Worm (Caenorhabditis elegans) whole organism, midembryonic: ENCODE results near the gene T25D1.3.

Experiments
- T22C8.4 ChIP-seq: fragments of 200-800 bp; sonication (Bioruptor generic); IDR thresholded peaks from 2 replicates; pipeline ENCODE4 v1.3.6; 2022; ENCODE audit warnings: missing genetic modification characterization, missing compliant biosample characterization
- cog-1 ChIP-seq: sonication (generic microtip); optimal IDR thresholded peaks from 2 replicates; lab custom pipeline; 2016; ENCODE audit warnings: missing genetic modification characterization, missing compliant biosample characterization
- flt-1 ChIP-seq: fragments of 200-800 bp; sonication (Bioruptor generic); IDR thresholded peaks from 2 replicates; pipeline ENCODE4 v1.3.6; 2022; ENCODE audit warnings: missing genetic modification characterization, missing compliant biosample characterization
- klf-2 ChIP-seq: fragments of 200-800 bp; sonication (Bioruptor generic); conservative IDR thresholded peaks from 2 replicates; pipeline ENCODE4 v1.3.6; 2022; ENCODE audit warnings: missing genetic modification reagents, missing genetic modification characterization, missing compliant biosample characterization
- med-1 ChIP-seq: sonication (generic microtip); optimal IDR thresholded peaks from 2 replicates; lab custom pipeline; 2017; ENCODE audit warnings: missing genetic modification characterization, mild to moderate bottlenecking, missing compliant biosample characterization, antibody characterized with exemption, missing genetic modification reagents; ENCODE audit not compliant: insufficient read depth
- ref-1 ChIP-seq: fragments of 200-800 bp; sonication (Bioruptor generic); conservative IDR thresholded peaks from 2 replicates; pipeline ENCODE4 v1.3.6; 2022; ENCODE audit warnings: missing genetic modification reagents, missing genetic modification characterization, missing compliant biosample characterization
- tab-1 ChIP-seq: fragments of 200-800 bp; sonication (Bioruptor generic); IDR thresholded peaks from 2 replicates; pipeline ENCODE4 v1.3.6; 2022; ENCODE audit warnings: missing genetic modification characterization, missing compliant biosample characterization

- no peak for TF ChIP-seq flt-1 (GFP tag; lab: Robert Waterston, UW)
- TF ChIP-seq klf-2 (GFP tag; lab: Robert Waterston, UW) = no peak
- TF ChIP-seq T22C8.4 (GFP tag; lab: Robert Waterston, UW) = no peak
- TF ChIP-seq tab-1 = no peak
- no peak for TF ChIP-seq med-1 (GFP tag; lab: Kevin White, UChicago)
- no peak for TF ChIP-seq cog-1 (tag; lab: Kevin White, UChicago)
- no peak for TF ChIP-seq ref-1 (GFP tag; lab: Robert Waterston, UW)
These were observed 39.3 kb upstream of the T25D1.3 start for ce11 chrX:16466157-16466556.
